Worm (Caenorhabditis elegans) whole organism, late embryonic: ENCODE measurements around the gene K08E5.5.

Source experiments
- C08G9.2 ChIP-seq: sonication (generic microtip); optimal IDR thresholded peaks from 2 replicates; lab custom pipeline; 2016; ENCODE audit warnings: mild to moderate bottlenecking, missing genetic modification characterization, moderate library complexity, missing compliant biosample characterization
- K02D7.2 ChIP-seq: sonication (generic microtip); optimal IDR thresholded peaks from 2 replicates; lab custom pipeline; 2017; ENCODE audit warnings: mild to moderate bottlenecking, missing genetic modification characterization, missing compliant biosample characterization
- T23F11.4 ChIP-seq: fragments of 200-800 bp; sonication (Bioruptor generic); optimal IDR thresholded peaks from 2 replicates; lab custom pipeline; 2018; ENCODE audit warnings: mild to moderate bottlenecking, missing genetic modification characterization, missing compliant biosample characterization
- Y22D7AL.16 ChIP-seq: sonication (generic microtip); optimal IDR thresholded peaks from 2 replicates; lab custom pipeline; 2016; ENCODE audit warnings: missing genetic modification characterization, missing compliant biosample characterization
- ahr-1 ChIP-seq: sonication (generic microtip); optimal IDR thresholded peaks from 2 replicates; lab custom pipeline; 2016; ENCODE audit warnings: missing genetic modification characterization, missing compliant biosample characterization
- ama-1 ChIP-seq: fragments of 150-350 bp; optimal IDR thresholded peaks from 2 replicates; lab custom pipeline; 2014
- ceh-18 ChIP-seq: sonication (generic microtip); optimal IDR thresholded peaks from 2 replicates; lab custom pipeline; 2016; ENCODE audit warnings: missing genetic modification characterization, missing compliant biosample characterization
- ceh-22 ChIP-seq: sonication (generic microtip); optimal IDR thresholded peaks from 2 replicates; lab custom pipeline; 2017; ENCODE audit warnings: missing biosample characterization, missing genetic modification characterization
- ceh-30 ChIP-seq: fragments of 150-350 bp; optimal IDR thresholded peaks from 2 replicates; lab custom pipeline; 2014; ENCODE audit warnings: missing biosample characterization, missing genetic modification characterization
- ceh-31 ChIP-seq: sonication (generic microtip); optimal IDR thresholded peaks from 2 replicates; lab custom pipeline; 2016; ENCODE audit warnings: missing genetic modification characterization, missing compliant biosample characterization
- ceh-34 ChIP-seq: sonication (generic microtip); optimal IDR thresholded peaks from 2 replicates; lab custom pipeline; 2016; ENCODE audit warnings: mild to moderate bottlenecking, missing genetic modification characterization, missing compliant biosample characterization
- ceh-6 ChIP-seq: fragments of 200-800 bp; sonication (Bioruptor generic); optimal IDR thresholded peaks from 2 replicates; lab custom pipeline; 2018; ENCODE audit warnings: mild to moderate bottlenecking, missing genetic modification characterization, missing compliant biosample characterization
- dmd-4 ChIP-seq: sonication (generic microtip); optimal IDR thresholded peaks from 2 replicates; lab custom pipeline; 2016; ENCODE audit warnings: borderline replicate concordance, missing genetic modification characterization, missing compliant biosample characterization
- dve-1 ChIP-seq: sonication (generic microtip); optimal IDR thresholded peaks from 2 replicates; lab custom pipeline; 2017; ENCODE audit warnings: antibody characterized with exemption, mild to moderate bottlenecking, missing genetic modification characterization, missing compliant biosample characterization
- elt-4 ChIP-seq: sonication (generic microtip); optimal IDR thresholded peaks from 2 replicates; lab custom pipeline; 2016; ENCODE audit warnings: missing genetic modification characterization, missing compliant biosample characterization
- fax-1 ChIP-seq: sonication (generic microtip); optimal IDR thresholded peaks from 2 replicates; lab custom pipeline; 2016; ENCODE audit warnings: missing genotype, missing genetic modification characterization, missing compliant biosample characterization
- fkh-6 ChIP-seq: sonication (generic microtip); optimal IDR thresholded peaks from 2 replicates; lab custom pipeline; 2016; ENCODE audit warnings: missing genetic modification characterization, missing compliant biosample characterization
- gmeb-2 ChIP-seq: sonication (generic microtip); optimal IDR thresholded peaks from 2 replicates; lab custom pipeline; 2016; ENCODE audit warnings: missing genetic modification characterization, inconsistent platforms, missing compliant biosample characterization
- hlh-13 ChIP-seq: fragments of 200-800 bp; sonication (Bioruptor generic); optimal IDR thresholded peaks from 2 replicates; lab custom pipeline; 2018; ENCODE audit warnings: mild to moderate bottlenecking, missing genetic modification characterization, missing compliant biosample characterization
- hlh-30 ChIP-seq: sonication (generic microtip); optimal IDR thresholded peaks from 2 replicates; lab custom pipeline; 2017; ENCODE audit warnings: antibody characterized with exemption, missing genetic modification characterization, missing compliant biosample characterization; ENCODE audit not compliant: insufficient read depth
- hlh-8 ChIP-seq: sonication (generic microtip); optimal IDR thresholded peaks from 2 replicates; lab custom pipeline; 2016; ENCODE audit warnings: missing genotype, missing genetic modification characterization, missing compliant biosample characterization
- madf-2 ChIP-seq: sonication (generic microtip); optimal IDR thresholded peaks from 2 replicates; lab custom pipeline; 2017; ENCODE audit warnings: missing genetic modification characterization, missing compliant biosample characterization
- nfya-1 ChIP-seq: sonication (generic microtip); optimal IDR thresholded peaks from 2 replicates; lab custom pipeline; 2017; ENCODE audit warnings: missing genetic modification characterization, mild to moderate bottlenecking, missing compliant biosample characterization, antibody characterized with exemption, moderate library complexity
- nhr-11 ChIP-seq: fragments of 150-350 bp; optimal IDR thresholded peaks from 2 replicates; lab custom pipeline; 2014; ENCODE audit warnings: missing biosample characterization, missing genetic modification characterization
- nhr-232 ChIP-seq: sonication (generic microtip); optimal IDR thresholded peaks from 2 replicates; lab custom pipeline; 2016; ENCODE audit warnings: missing genetic modification characterization, missing compliant biosample characterization
- pag-3 ChIP-seq: sonication (generic microtip); optimal IDR thresholded peaks from 2 replicates; lab custom pipeline; 2016; ENCODE audit warnings: missing compliant biosample characterization, missing genetic modification characterization, borderline replicate concordance
- pat-9 ChIP-seq: fragments of 200-800 bp; sonication (Bioruptor generic); optimal IDR thresholded peaks from 2 replicates; lab custom pipeline; 2018; ENCODE audit warnings: mild to moderate bottlenecking, missing genetic modification characterization, moderate library complexity, missing compliant biosample characterization
- pax-1 ChIP-seq: fragments of 150-350 bp; optimal IDR thresholded peaks from 2 replicates; lab custom pipeline; 2014; ENCODE audit warnings: missing biosample characterization, missing genetic modification characterization
- pha-4 ChIP-seq: fragments of 150-350 bp; optimal IDR thresholded peaks from 2 replicates; lab custom pipeline; 2018; ENCODE audit warnings: missing biosample characterization, missing genetic modification reagents, missing genetic modification characterization
- pros-1 ChIP-seq: fragments of 150-350 bp; optimal IDR thresholded peaks from 2 replicates; lab custom pipeline; 2014; ENCODE audit warnings: missing biosample characterization, missing genetic modification reagents, missing genetic modification characterization
- ref-2 ChIP-seq: sonication (generic microtip); optimal IDR thresholded peaks from 2 replicates; lab custom pipeline; 2016; ENCODE audit warnings: missing genetic modification characterization, missing compliant biosample characterization
- rnt-1 ChIP-seq: sonication (generic microtip); optimal IDR thresholded peaks from 2 replicates; lab custom pipeline; 2016; ENCODE audit warnings: missing genetic modification characterization, missing compliant biosample characterization
- sdc-2 ChIP-seq: sonication (generic microtip); optimal IDR thresholded peaks from 2 replicates; lab custom pipeline; 2016; ENCODE audit warnings: missing genotype, missing genetic modification characterization, missing compliant biosample characterization
- sox-2 ChIP-seq: fragments of 200-800 bp; sonication (Bioruptor generic); IDR thresholded peaks from 2 replicates; pipeline ENCODE4 v1.3.6; 2022; ENCODE audit warnings: missing genetic modification reagents, missing genetic modification characterization, missing compliant biosample characterization
- ttx-3 ChIP-seq: sonication (generic microtip); optimal IDR thresholded peaks from 2 replicates; lab custom pipeline; 2016; ENCODE audit warnings: missing genetic modification reagents, missing genetic modification characterization, missing compliant biosample characterization
- unc-42 ChIP-seq: sonication (generic microtip); optimal IDR thresholded peaks from 2 replicates; lab custom pipeline; 2016; ENCODE audit warnings: missing genotype, missing genetic modification characterization, missing compliant biosample characterization
- unc-55 ChIP-seq: sonication (generic microtip); optimal IDR thresholded peaks from 2 replicates; lab custom pipeline; 2017; ENCODE audit warnings: missing biosample characterization, missing genetic modification reagents, missing genetic modification characterization
- zip-5 ChIP-seq: sonication (generic microtip); optimal IDR thresholded peaks from 2 replicates; lab custom pipeline; 2016; ENCODE audit warnings: missing genetic modification characterization, missing compliant biosample characterization

The K08E5.5 gene

DNA sequence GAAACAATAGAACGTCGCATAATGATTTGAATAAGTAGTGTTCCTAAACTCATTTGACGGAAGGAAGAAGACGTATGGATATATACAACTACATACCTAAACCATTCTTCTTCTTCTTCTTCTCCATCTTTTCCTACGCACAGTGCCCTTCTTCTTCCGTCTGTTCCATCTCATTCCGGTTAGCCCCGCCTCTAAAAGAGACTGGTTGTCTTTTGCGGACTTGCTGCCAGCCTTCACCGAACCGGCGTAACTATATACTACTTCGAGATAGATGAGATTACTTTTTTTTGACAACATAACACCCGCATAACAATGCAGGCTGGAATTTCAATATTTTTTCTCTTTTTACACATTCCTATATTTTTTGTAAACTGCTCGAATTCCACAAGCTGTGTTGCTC lies at the start of gene K08E5.5, which contains the start of gene mua-3:
TSS of gene K08E5.5 (minus strand) at position 101 of the 400 bp plus-strand sequence.
TSS of gene mua-3 (plus strand) at position 313 of the 400 bp plus-strand sequence.
- TF ChIP-seq unc-42 (tag; lab: Kevin White, UChicago) = no peak
- TF ChIP-seq Y22D7AL.16 (tag; lab: Kevin White, UChicago) = no peak
- no peak for TF ChIP-seq dmd-4 (tag; lab: Kevin White, UChicago)
- no peak for TF ChIP-seq ceh-18 (tag; lab: Kevin White, UChicago)
- TF ChIP-seq nhr-232 = no peak
- TF ChIP-seq ceh-22 (tag; lab: Kevin White, UChicago) = no peak
- no peak for TF ChIP-seq unc-55 (GFP tag; lab: Kevin White, UChicago)
- no peak for TF ChIP-seq pat-9 (tag; lab: Kevin White, UChicago)

ce11 chrIII:10209703-10210102 lies 49.4 kb upstream of the K08E5.5 start, which contains the start of gene T20G5.9:
Gene T20G5.9, plus strand, starts transcription at chrIII:10209840.
- TF ChIP-seq Y22D7AL.16 (tag; lab: Kevin White, UChicago) (no peak), rnt-1 (tag; lab: Kevin White, UChicago) (no peak), dve-1 (tag; lab: Kevin White, UChicago) (no peak), ceh-31 (tag; lab: Kevin White, UChicago) (no peak), dmd-4 (tag; lab: Kevin White, UChicago) (no peak), ama-1 (lab: Kevin White, UChicago) (peak; percentile 7)

DNA sequence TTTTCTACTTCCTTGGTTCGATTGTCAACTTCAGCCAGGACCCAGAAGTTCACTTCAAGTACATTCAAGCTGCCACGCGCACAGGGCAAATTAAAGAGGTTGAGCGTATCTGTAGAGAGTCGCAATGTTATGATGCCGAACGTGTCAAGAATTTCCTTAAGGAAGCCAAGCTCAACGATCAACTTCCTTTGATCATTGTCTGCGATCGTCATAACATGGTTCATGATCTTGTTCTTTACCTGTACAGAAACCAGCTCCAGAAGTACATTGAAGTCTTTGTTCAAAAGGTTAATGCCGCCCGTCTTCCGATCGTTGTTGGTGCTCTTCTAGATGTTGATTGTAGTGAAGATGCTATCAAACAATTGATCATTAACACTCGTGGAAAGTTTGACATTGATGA lies 46.1 kb upstream of the K08E5.5 start:
- no peak for TF ChIP-seq rnt-1 (tag; lab: Kevin White, UChicago)
- TF ChIP-seq pros-1 (tag; lab: Kevin White, UChicago) = no peak
- no peak for TF ChIP-seq pag-3 (tag; lab: Kevin White, UChicago)
- TF ChIP-seq pha-4 (tag; lab: Kevin White, UChicago) = no peak
- no peak for TF ChIP-seq K02D7.2 (tag; lab: Kevin White, UChicago)
- TF ChIP-seq, all 69 proteins: peak for 0

ce11 chrIII:10202894-10203871 lies 42.9 kb upstream of the K08E5.5 start, which contains the start of gene chc-1:
Gene chc-1, plus strand, starts transcription at chrIII:10203821.
- TF ChIP-seq fax-1 (tag; lab: Kevin White, UChicago) (no peak), unc-55 (GFP tag; lab: Kevin White, UChicago) (peak; percentile 46), pax-1 (tag; lab: Kevin White, UChicago) (no peak), nhr-11 (tag; lab: Kevin White, UChicago) (no peak), C08G9.2 (tag; lab: Kevin White, UChicago) (no peak), T23F11.4 (GFP tag; lab: Kevin White, UChicago) (no peak), ceh-30 (tag; lab: Kevin White, UChicago) (no peak), nfya-1 (peak; percentile 12), pros-1 (tag; lab: Kevin White, UChicago) (no peak), hlh-13 (GFP tag; lab: Kevin White, UChicago) (no peak), hlh-30 (tag; lab: Kevin White, UChicago) (no peak), dve-1 (tag; lab: Kevin White, UChicago) (peak; percentile 37), gmeb-2 (tag; lab: Kevin White, UChicago) (no peak), ceh-6 (GFP tag; lab: Kevin White, UChicago) (no peak), ceh-31 (tag; lab: Kevin White, UChicago) (no peak), unc-42 (tag; lab: Kevin White, UChicago) (no peak), ceh-18 (tag; lab: Kevin White, UChicago) (peak; percentile 1), madf-2 (tag; lab: Kevin White, UChicago) (no peak), fkh-6 (tag; lab: Kevin White, UChicago) (no peak), sox-2 (GFP tag; lab: Robert Waterston, UW) (no peak), Y22D7AL.16 (tag; lab: Kevin White, UChicago) (no peak), sdc-2 (tag; lab: Kevin White, UChicago) (no peak), ref-2 (tag; lab: Kevin White, UChicago) (no peak), zip-5 (tag; lab: Kevin White, UChicago) (no peak), hlh-8 (tag; lab: Kevin White, UChicago) (no peak), elt-4 (tag; lab: Kevin White, UChicago) (no peak), ahr-1 (tag; lab: Kevin White, UChicago) (no peak), ceh-34 (tag; lab: Kevin White, UChicago) (no peak), ttx-3 (tag; lab: Kevin White, UChicago) (no peak)
